Fruit fly (Drosophila melanogaster): ENCODE data around the gene bip1.

bip1 gene

dm6 chr3L:8081822-8082221 lies 23.3 kb upstream of the bip1 start (continued):
- TF ChIP-seq ewg (GFP tag; optimal IDR thresholded peaks at IDR 0.05) (peak; percentile 55), CG8290 (GFP tag; optimal IDR thresholded peaks at IDR 0.05) (peak; percentile 19), CG8290 (tag; optimal IDR thresholded peaks at IDR 0.05) (peak; percentile 38 to 71), CG8478 (optimal IDR thresholded peaks at IDR 0.05) (no peak), Abd-B (GFP tag; optimal IDR thresholded peaks at IDR 0.05) (no peak), fu2 (GFP tag; optimal IDR thresholded peaks at IDR 0.05) (no peak), Spps (tag; optimal IDR thresholded peaks at IDR 0.05) (no peak), lilli (GFP tag; optimal IDR thresholded peaks at IDR 0.05) (peak; percentile 58), D19A (tag; optimal IDR thresholded peaks at IDR 0.05) (peak; percentile 34), CG2712 (tag; optimal IDR thresholded peaks at IDR 0.05) (no peak), CG2678 (tag; optimal IDR thresholded peaks at IDR 0.05) (peak; percentile 42), stc (GFP tag; IDR thresholded peaks at IDR 0.05) (peak; percentile 47; the same call in 1 of the 2 replicates), Hr51 (GFP tag; optimal IDR thresholded peaks at IDR 0.05) (peak in 1 of 2 experiments; percentile 49), CG11695 (GFP tag; IDR thresholded peaks at IDR 0.05) (peak; percentile 50; the same call in 1 of the 3 replicates), NK7.1 (GFP tag; optimal IDR thresholded peaks at IDR 0.05) (no peak), CG7963 (GFP tag; IDR thresholded peaks at IDR 0.05; ENCODE audit: partially characterized antibody) (no peak), zen2 (GFP tag; IDR thresholded peaks at IDR 0.05; ENCODE audit: partially characterized antibody) (peak; percentile 68), vvl (GFP tag; IDR thresholded peaks at IDR 0.05) (peak; percentile 73; the same call in 1 of the 2 replicates), Fer3 (tag; optimal IDR thresholded peaks at IDR 0.05) (peak; percentile 46), CG32532 (GFP tag; IDR thresholded peaks at IDR 0.05) (peak; percentile 56; the same call in 1 of the 2 replicates), H2.0 (GFP tag; IDR thresholded peaks at IDR 0.05) (no peak), Hand (GFP tag; optimal IDR thresholded peaks at IDR 0.05) (peak; percentile 68), CG4360 (GFP tag; IDR thresholded peaks at IDR 0.05) (no peak), hbn (GFP tag; IDR thresholded peaks at IDR 0.05; ENCODE audit: partially characterized antibody) (no peak), Lpt (GFP tag; optimal IDR thresholded peaks at IDR 0.05) (no peak), unpg (GFP tag; optimal IDR thresholded peaks at IDR 0.05) (peak; percentile 46), disco-r (GFP tag; optimal IDR thresholded peaks at IDR 0.05) (no peak), HmgZ (tag; optimal IDR thresholded peaks at IDR 0.05) (peak; percentile 61), vfl (GFP tag; optimal IDR thresholded peaks at IDR 0.05) (no peak), Eip74EF (GFP tag; optimal IDR thresholded peaks at IDR 0.05) (peak in 1 of 2 experiments; percentile 20), dimm (GFP tag; IDR thresholded peaks at IDR 0.05) (no peak), kah (GFP tag; optimal IDR thresholded peaks at IDR 0.05) (peak; percentile 33), CG12219 (GFP tag; optimal IDR thresholded peaks at IDR 0.05) (peak; percentile 41), stwl (tag; optimal IDR thresholded peaks at IDR 0.05) (peak; percentile 74), Six4 (GFP tag; optimal IDR thresholded peaks at IDR 0.05) (no peak), Elba2 (GFP tag; optimal IDR thresholded peaks at IDR 0.05) (no peak), CG3163 (GFP tag; optimal IDR thresholded peaks at IDR 0.05) (peak; percentile 97), Bdp1 (GFP tag; optimal IDR thresholded peaks at IDR 0.05) (no peak), fd64A (GFP tag; optimal IDR thresholded peaks at IDR 0.05) (peak; percentile 2), CG12744 (GFP tag; optimal IDR thresholded peaks at IDR 0.05) (peak; percentile 18), nerfin-1 (tag; optimal IDR thresholded peaks at IDR 0.05) (peak; percentile 16), B-H2 (GFP tag; optimal IDR thresholded peaks at IDR 0.05) (peak; percentile 79), ems (GFP tag; optimal IDR thresholded peaks at IDR 0.05) (peak; percentile 6), Stat92E (GFP tag; optimal IDR thresholded peaks at IDR 0.05) (peak in 1 of 3 experiments; percentile 62), tap (tag; optimal IDR thresholded peaks at IDR 0.05) (peak; percentile 29), grau (tag; optimal IDR thresholded peaks at IDR 0.05) (peak; percentile 32), esg (GFP tag; conservative IDR thresholded peaks at IDR 0.05) (no peak), Mrtf (GFP tag; IDR thresholded peaks at IDR 0.05) (no peak), chinmo (GFP tag; IDR thresholded peaks at IDR 0.05; ENCODE audit: partially characterized antibody) (peak; percentile 77; the same call in 2 of the 4 replicates), rib (GFP tag; IDR thresholded peaks at IDR 0.05) (peak; percentile 31; the same call in 1 of the 2 replicates)
